Fruit fly (Drosophila melanogaster): ENCODE measurements around the gene CDK2AP1.

The CDK2AP1 gene

dm6 chrX:11124749-11125508 lies 12.7 kb upstream of the CDK2AP1 start, which contains the start of gene Rpt3 (continued):
- TF ChIP-seq CG12659 (GFP tag; optimal IDR thresholded peaks at IDR 0.05): peak; percentile 44
- TF ChIP-seq lilli (GFP tag; optimal IDR thresholded peaks at IDR 0.05): peak; percentile 24
- peak; percentile 27 for TF ChIP-seq CG2120 (GFP tag; optimal IDR thresholded peaks at IDR 0.05)
- TF ChIP-seq CG16815 (GFP tag; optimal IDR thresholded peaks at IDR 0.05): no peak
- TF ChIP-seq Opbp (GFP tag; IDR thresholded peaks at IDR 0.05; ENCODE audit: partially characterized antibody): peak; percentile 67
- peak; percentile 30 for TF ChIP-seq trem (tag; optimal IDR thresholded peaks at IDR 0.05)
- peak; percentile 63 for TF ChIP-seq hbn (GFP tag; IDR thresholded peaks at IDR 0.05; ENCODE audit: partially characterized antibody)
- TF ChIP-seq CG32532 (GFP tag; IDR thresholded peaks at IDR 0.05): 0 out of 2 replicates have a peak, but pooled peaks have one; percentile 8
- no peak for TF ChIP-seq grau (tag; optimal IDR thresholded peaks at IDR 0.05)
- peak; percentile 99 for TF ChIP-seq CG14710 (tag; optimal IDR thresholded peaks at IDR 0.05)
- peak; percentile 9; the same call in 1 of the 3 replicates for TF ChIP-seq mld (GFP tag; IDR thresholded peaks at IDR 0.05; ENCODE audit: partially characterized antibody)
- peak; percentile 90 for TF ChIP-seq BEAF-32 (GFP tag; optimal IDR thresholded peaks at IDR 0.05)
- peak; percentile 53 for TF ChIP-seq stwl (tag; optimal IDR thresholded peaks at IDR 0.05)
- peak; percentile 55; the same call in 1 of the 2 replicates for TF ChIP-seq CG42726 (GFP tag; IDR thresholded peaks at IDR 0.05; ENCODE audit: partially characterized antibody)
- TF ChIP-seq Med (GFP tag): peak; percentile 76
- peak; percentile 76 for TF ChIP-seq unc-4 (GFP tag; IDR thresholded peaks at IDR 0.05; ENCODE audit: partially characterized antibody)
- TF ChIP-seq mam (GFP tag; optimal IDR thresholded peaks at IDR 0.05): peak; percentile 0
- peak; percentile 2 for TF ChIP-seq HLH54F (GFP tag; optimal IDR thresholded peaks at IDR 0.05)
- TF ChIP-seq Rfx (GFP tag; IDR thresholded peaks at IDR 0.05): peak; percentile 7; the same call in 1 of the 2 replicates
- TF ChIP-seq amos (GFP tag; IDR thresholded peaks at IDR 0.05; ENCODE audit: partially characterized antibody): peak; percentile 73
- TF ChIP-seq Sin3A (optimal IDR thresholded peaks at IDR 0.05): peak; percentile 79
- TF ChIP-seq CG16863 (GFP tag; optimal IDR thresholded peaks at IDR 0.05): peak; percentile 59
- TF ChIP-seq phol (tag; optimal IDR thresholded peaks at IDR 0.05): peak; percentile 33
- no peak for TF ChIP-seq yki (optimal IDR thresholded peaks at IDR 0.05)
- TF ChIP-seq Dll (GFP tag; IDR thresholded peaks at IDR 0.05; ENCODE audit: partially characterized antibody): peak; percentile 86
- peak; percentile 78 for TF ChIP-seq CG13287 (GFP tag; IDR thresholded peaks at IDR 0.05; ENCODE audit: partially characterized antibody)
- no peak for TF ChIP-seq CG4360 (GFP tag; IDR thresholded peaks at IDR 0.05)
- peak; percentile 77 for TF ChIP-seq sna (GFP tag; IDR thresholded peaks at IDR 0.05; ENCODE audit: partially characterized antibody)
- peak; percentile 26 for TF ChIP-seq pho (GFP tag; optimal IDR thresholded peaks at IDR 0.05)
- peak; percentile 83 for TF ChIP-seq sens (GFP tag)
- TF ChIP-seq bbx (GFP tag; IDR thresholded peaks at IDR 0.05; ENCODE audit: partially characterized antibody): peak; percentile 61
- TF ChIP-seq CG4617 (GFP tag; optimal IDR thresholded peaks at IDR 0.05; ENCODE audit: borderline replicate concordance): peak; percentile 43
- TF ChIP-seq ato (GFP tag; IDR thresholded peaks at IDR 0.05; ENCODE audit: partially characterized antibody): peak; percentile 43; the same call in 1 of the 2 replicates
- TF ChIP-seq CG7357 (GFP tag; IDR thresholded peaks at IDR 0.05): no peak
- peak; percentile 77; the same call in 2 of the 3 replicates for TF ChIP-seq vnd (GFP tag; IDR thresholded peaks at IDR 0.05; ENCODE audit: partially characterized antibody)
- peak; percentile 68; the same call in 1 of the 3 replicates for TF ChIP-seq zen2 (GFP tag; IDR thresholded peaks at IDR 0.05; ENCODE audit: partially characterized antibody)
- no peak for TF ChIP-seq CG10321 (GFP tag; IDR thresholded peaks at IDR 0.05)
- 0 out of 2 replicates have a peak, but pooled peaks have one; percentile 12 for TF ChIP-seq CG6689 (GFP tag; IDR thresholded peaks at IDR 0.05)
- TF ChIP-seq MBD-R2 (GFP tag; IDR thresholded peaks at IDR 0.05): peak; percentile 47
- peak; percentile 37 for TF ChIP-seq Myb (GFP tag; optimal IDR thresholded peaks at IDR 0.05)
- TF ChIP-seq sug (tag; optimal IDR thresholded peaks at IDR 0.05): no peak
- TF ChIP-seq ATbp (GFP tag; optimal IDR thresholded peaks at IDR 0.05): no peak
- TF ChIP-seq Elba2 (GFP tag; optimal IDR thresholded peaks at IDR 0.05): peak; percentile 28
- TF ChIP-seq pzg (GFP tag; optimal IDR thresholded peaks at IDR 0.05): peak; percentile 36
- TF ChIP-seq CG6791 (GFP tag; IDR thresholded peaks at IDR 0.05; ENCODE audit: partially characterized antibody): peak; percentile 73
- peak; percentile 4 for TF ChIP-seq CHES-1-like (GFP tag; optimal IDR thresholded peaks at IDR 0.05)
- TF ChIP-seq Sry-δ (GFP tag; optimal IDR thresholded peaks at IDR 0.05): peak; percentile 90
- TF ChIP-seq Ets97D (GFP tag; optimal IDR thresholded peaks at IDR 0.05): peak; percentile 65

All from whole organism, embryonic.